Worm (Caenorhabditis elegans) whole organism, L2 larva: ENCODE results near the gene phf-30.

Experiments
- C34F6.9 ChIP-seq: fragments of 150-350 bp; optimal IDR thresholded peaks from 2 replicates; lab custom pipeline; 2014; ENCODE audit warnings: missing biosample characterization, missing genetic modification characterization
- F13H6.1 ChIP-seq: sonication (generic microtip); optimal IDR thresholded peaks from 2 replicates; lab custom pipeline; 2016; ENCODE audit warnings: missing genetic modification characterization, missing compliant biosample characterization
- R02D3.7 ChIP-seq: fragments of 150-350 bp; optimal IDR thresholded peaks from 2 replicates; lab custom pipeline; 2014; ENCODE audit warnings: missing biosample characterization, missing genetic modification characterization
- Y55F3AM.14 ChIP-seq: fragments of 200-800 bp; sonication (Bioruptor generic); optimal IDR thresholded peaks from 2 replicates; lab custom pipeline; 2018; ENCODE audit warnings: mild to moderate bottlenecking, missing genetic modification characterization, missing compliant biosample characterization
- ZK546.5 ChIP-seq: sonication (generic microtip); optimal IDR thresholded peaks from 2 replicates; lab custom pipeline; 2017; ENCODE audit warnings: missing biosample characterization, missing genetic modification characterization
- alr-1 ChIP-seq: fragments of 150-350 bp; optimal IDR thresholded peaks from 2 replicates; lab custom pipeline; 2014; ENCODE audit warnings: missing biosample characterization, missing genetic modification characterization
- aly-2 ChIP-seq: fragments of 150-350 bp; optimal IDR thresholded peaks from 2 replicates; lab custom pipeline; 2014; ENCODE audit warnings: missing biosample characterization, missing genetic modification characterization
- ama-1 ChIP-seq: fragments of 150-350 bp; optimal IDR thresholded peaks from 2 replicates; lab custom pipeline; 2018; ENCODE audit warnings: inconsistent platforms
- blmp-1 ChIP-seq: sonication (generic microtip); optimal IDR thresholded peaks from 2 replicates; lab custom pipeline; 2017; ENCODE audit warnings: missing genetic modification characterization, mild to moderate bottlenecking, missing compliant biosample characterization, antibody characterized with exemption, moderate library complexity; ENCODE audit not compliant: insufficient read depth
- ceh-16 ChIP-seq: fragments of 150-350 bp; optimal IDR thresholded peaks from 2 replicates; lab custom pipeline; 2014; ENCODE audit warnings: missing biosample characterization, missing genetic modification characterization
- ceh-82 ChIP-seq: fragments of 150-350 bp; optimal IDR thresholded peaks from 2 replicates; lab custom pipeline; 2014; ENCODE audit warnings: missing biosample characterization, missing genetic modification characterization
- crh-2 ChIP-seq: sonication (generic microtip); optimal IDR thresholded peaks from 2 replicates; lab custom pipeline; 2017; ENCODE audit warnings: missing biosample characterization, missing genetic modification characterization
- dmd-4 ChIP-seq: sonication (generic microtip); optimal IDR thresholded peaks from 2 replicates; lab custom pipeline; 2017; ENCODE audit warnings: missing biosample characterization, missing genetic modification characterization
- egl-27 ChIP-seq: sonication (generic microtip); optimal IDR thresholded peaks from 3 replicates; lab custom pipeline; 2017; ENCODE audit warnings: missing biosample characterization, missing genetic modification reagents, missing genetic modification characterization
- elt-1 ChIP-seq: fragments of 150-350 bp; optimal IDR thresholded peaks from 2 replicates; lab custom pipeline; 2014; ENCODE audit warnings: missing biosample characterization, missing genetic modification characterization
- elt-3 ChIP-seq: sonication (generic microtip); optimal IDR thresholded peaks from 2 replicates; lab custom pipeline; 2017; ENCODE audit warnings: missing biosample characterization, missing genetic modification characterization
- fos-1 ChIP-seq: fragments of 150-350 bp; optimal IDR thresholded peaks from 2 replicates; lab custom pipeline; 2014; ENCODE audit warnings: missing biosample characterization, missing genetic modification characterization
- gmeb-1 ChIP-seq: fragments of 150-350 bp; optimal IDR thresholded peaks from 2 replicates; lab custom pipeline; 2014; ENCODE audit warnings: missing biosample characterization, missing genetic modification characterization
- lin-11 ChIP-seq: fragments of 150-350 bp; sonication (generic microtip); optimal IDR thresholded peaks from 2 replicates; lab custom pipeline; 2014; ENCODE audit warnings: missing biosample characterization, missing genetic modification characterization, inconsistent platforms, mixed read lengths
- lin-13 ChIP-seq: fragments of 150-350 bp; optimal IDR thresholded peaks from 2 replicates; lab custom pipeline; 2014; ENCODE audit warnings: missing biosample characterization, missing genetic modification reagents, missing genetic modification characterization
- lin-39 ChIP-seq: fragments of 150-350 bp; optimal IDR thresholded peaks from 2 replicates; lab custom pipeline; 2014; ENCODE audit warnings: missing biosample characterization, missing genetic modification reagents, missing genetic modification characterization
- lsy-2 ChIP-seq, 2 experiments: fragments of 150-350 bp in 1 of 2; sonication (generic microtip) in 1 of 2; optimal IDR thresholded peaks; 2 replicates each; lab custom pipeline; 2014 to 2017; ENCODE audit warnings: missing biosample characterization in 2 of 2, missing genetic modification characterization in 2 of 2
- mab-5 ChIP-seq: fragments of 150-350 bp; optimal IDR thresholded peaks from 2 replicates; lab custom pipeline; 2014; ENCODE audit warnings: missing biosample characterization, missing genetic modification characterization
- mbf-1 ChIP-seq: sonication (generic microtip); optimal IDR thresholded peaks from 2 replicates; lab custom pipeline; 2017; ENCODE audit warnings: missing biosample characterization, missing genetic modification characterization
- mdl-1 ChIP-seq, 2 experiments: fragments of 150-350 bp in 1 of 2; sonication (generic microtip) in 1 of 2; optimal IDR thresholded peaks; 2 replicates each; lab custom pipeline; 2017; ENCODE audit warnings: missing biosample characterization in 2 of 2, missing genetic modification characterization in 2 of 2
- nhr-10 ChIP-seq: sonication (generic microtip); optimal IDR thresholded peaks from 2 replicates; lab custom pipeline; 2017; ENCODE audit warnings: missing biosample characterization, missing genetic modification characterization
- nhr-11 ChIP-seq: fragments of 150-350 bp; optimal IDR thresholded peaks from 2 replicates; lab custom pipeline; 2014; ENCODE audit warnings: missing biosample characterization, missing genetic modification characterization
- nhr-12 ChIP-seq: fragments of 150-350 bp; optimal IDR thresholded peaks from 2 replicates; lab custom pipeline; 2014; ENCODE audit warnings: missing biosample characterization, missing genetic modification characterization
- nhr-129 ChIP-seq: fragments of 150-350 bp; optimal IDR thresholded peaks from 2 replicates; lab custom pipeline; 2014; ENCODE audit warnings: missing biosample characterization, missing genetic modification characterization
- nhr-21 ChIP-seq: fragments of 150-350 bp; optimal IDR thresholded peaks from 2 replicates; lab custom pipeline; 2014; ENCODE audit warnings: missing biosample characterization, missing genetic modification characterization
- nhr-23 ChIP-seq: fragments of 150-350 bp; optimal IDR thresholded peaks from 2 replicates; lab custom pipeline; 2014; ENCODE audit warnings: missing biosample characterization, missing genetic modification reagents, missing genetic modification characterization
- nhr-237 ChIP-seq: fragments of 150-350 bp; optimal IDR thresholded peaks from 2 replicates; lab custom pipeline; 2014; ENCODE audit warnings: missing biosample characterization, missing genetic modification characterization
- nhr-25 ChIP-seq: fragments of 150-350 bp; sonication (generic microtip); optimal IDR thresholded peaks from 3 replicates; lab custom pipeline; 2014; ENCODE audit warnings: missing biosample characterization, missing genetic modification characterization
- nhr-6 ChIP-seq: fragments of 150-350 bp; optimal IDR thresholded peaks from 2 replicates; lab custom pipeline; 2014; ENCODE audit warnings: missing biosample characterization, missing genetic modification characterization
- nhr-77 ChIP-seq: fragments of 150-350 bp; optimal IDR thresholded peaks from 2 replicates; lab custom pipeline; 2014; ENCODE audit warnings: missing biosample characterization, missing genetic modification characterization
- peb-1 ChIP-seq: fragments of 150-350 bp; optimal IDR thresholded peaks from 2 replicates; lab custom pipeline; 2014; ENCODE audit warnings: missing biosample characterization, missing genetic modification characterization
- sem-4 ChIP-seq: fragments of 150-350 bp; optimal IDR thresholded peaks from 2 replicates; lab custom pipeline; 2014; ENCODE audit warnings: missing biosample characterization, missing genetic modification reagents, missing genetic modification characterization
- skn-1 ChIP-seq: sonication (generic microtip); optimal IDR thresholded peaks from 2 replicates; lab custom pipeline; 2017; ENCODE audit warnings: missing biosample characterization, missing genetic modification characterization
- sma-3 ChIP-seq: sonication (generic microtip); optimal IDR thresholded peaks from 2 replicates; lab custom pipeline; 2016; ENCODE audit warnings: missing genetic modification reagents, missing genetic modification characterization, missing compliant biosample characterization
- sma-9 ChIP-seq, 2 experiments: fragments of 150-350 bp in 1 of 2; sonication (generic microtip) in 1 of 2; optimal IDR thresholded peaks; 2 replicates each; lab custom pipeline; 2014 to 2016; ENCODE audit warnings: missing genetic modification characterization in 2 of 2, mild to moderate bottlenecking in 1 of 2, missing biosample characterization in 1 of 2, missing compliant biosample characterization in 1 of 2, missing genetic modification reagents in 1 of 2, moderate library complexity in 1 of 2
- snpc-4 ChIP-seq: fragments of 150-350 bp; optimal IDR thresholded peaks from 2 replicates; lab custom pipeline; 2014; ENCODE audit warnings: missing biosample characterization, missing genetic modification characterization
- unc-39 ChIP-seq: fragments of 150-350 bp; optimal IDR thresholded peaks from 2 replicates; lab custom pipeline; 2014; ENCODE audit warnings: missing biosample characterization, missing genetic modification characterization
- unc-55 ChIP-seq: fragments of 150-350 bp; sonication (generic microtip); optimal IDR thresholded peaks from 3 replicates; lab custom pipeline; 2014; ENCODE audit warnings: missing biosample characterization, missing genetic modification reagents, missing genetic modification characterization
- unc-62 ChIP-seq: fragments of 150-350 bp; optimal IDR thresholded peaks from 2 replicates; lab custom pipeline; 2014; ENCODE audit warnings: missing biosample characterization, missing genetic modification reagents, missing genetic modification characterization
- zag-1 ChIP-seq: fragments of 150-350 bp; optimal IDR thresholded peaks from 2 replicates; lab custom pipeline; 2014; ENCODE audit warnings: missing biosample characterization, missing genetic modification characterization
- ztf-1 ChIP-seq: fragments of 200-800 bp; sonication (Bioruptor generic); conservative IDR thresholded peaks from 2 replicates; pipeline ENCODE4 v1.3.6; 2022; ENCODE audit warnings: missing genetic modification characterization, missing compliant biosample characterization
- ztf-11 ChIP-seq: sonication (generic microtip); optimal IDR thresholded peaks from 2 replicates; lab custom pipeline; 2017; ENCODE audit warnings: missing biosample characterization, missing genetic modification characterization
- ztf-4 ChIP-seq: fragments of 150-350 bp; optimal IDR thresholded peaks from 2 replicates; lab custom pipeline; 2014; ENCODE audit warnings: missing biosample characterization, missing genetic modification characterization

phf-30 gene

ce11 chrV:8460306-8460705 lies 8.5 kb upstream of the phf-30 start, which contains the start of gene T23B12.6:
Gene T23B12.6 (minus strand): TSS chrV:8460419.
- no peak for TF ChIP-seq peb-1
- TF ChIP-seq egl-27 (tag; lab: Kevin White, UChicago) = no peak
- no peak for TF ChIP-seq R02D3.7 (tag; lab: Kevin White, UChicago)
- TF ChIP-seq mab-5 = no peak
- TF ChIP-seq mbf-1 (tag; lab: Kevin White, UChicago) = no peak
- no peak for TF ChIP-seq ceh-82 (tag; lab: Kevin White, UChicago)
- no peak for TF ChIP-seq unc-62 (GFP tag; lab: Kevin White, UChicago)
- TF ChIP-seq nhr-21 (tag; lab: Kevin White, UChicago) = no peak

- TF ChIP-seq gmeb-1 (tag; lab: Kevin White, UChicago) = no peak
- TF ChIP-seq nhr-10 (tag; lab: Kevin White, UChicago) = no peak
- TF ChIP-seq blmp-1 = no peak
- no peak for TF ChIP-seq ceh-82 (tag; lab: Kevin White, UChicago)
- peak; percentile 30 for TF ChIP-seq sem-4 (tag; lab: Kevin White, UChicago)
- peak in 1 of 2 experiments; percentile 27 for TF ChIP-seq lsy-2 (tag; optimal IDR thresholded peaks at IDR 0.05; lab: Kevin White, UChicago)
- TF ChIP-seq R02D3.7 (tag; lab: Kevin White, UChicago) = no peak
- TF ChIP-seq fos-1 (tag; lab: Kevin White, UChicago) = no peak
- TF ChIP-seq nhr-23 (tag; lab: Kevin White, UChicago) = no peak
- TF ChIP-seq ztf-11 = no peak
- TF ChIP-seq sma-3 (GFP tag; lab: Kevin White, UChicago) = no peak
- TF ChIP-seq sma-9 (GFP tag; optimal IDR thresholded peaks at IDR 0.05; lab: Kevin White, UChicago) = no peak
- TF ChIP-seq sma-9 (tag; optimal IDR thresholded peaks at IDR 0.05; lab: Kevin White, UChicago) = no peak
- no peak for TF ChIP-seq ceh-16 (tag; lab: Kevin White, UChicago)
- no peak for TF ChIP-seq elt-3 (tag; lab: Kevin White, UChicago)
- TF ChIP-seq crh-2 = no peak
- TF ChIP-seq mdl-1 (tag; optimal IDR thresholded peaks at IDR 0.05; lab: Kevin White, UChicago) = no peak
- no peak for TF ChIP-seq nhr-25 (tag; lab: Kevin White, UChicago)
- TF ChIP-seq zag-1 (tag; lab: Kevin White, UChicago) = no peak
- TF ChIP-seq nhr-237 (tag; lab: Kevin White, UChicago) = no peak
- no peak for TF ChIP-seq elt-1
- TF ChIP-seq mab-5 = no peak
- TF ChIP-seq skn-1 (tag; lab: Kevin White, UChicago) = no peak
- no peak for TF ChIP-seq lin-39 (tag; lab: Kevin White, UChicago)
- TF ChIP-seq nhr-12 = no peak
- no peak for TF ChIP-seq nhr-11 (tag; lab: Kevin White, UChicago)
- no peak for TF ChIP-seq dmd-4 (tag; lab: Kevin White, UChicago)
- TF ChIP-seq lin-11 = no peak
- TF ChIP-seq mbf-1 (tag; lab: Kevin White, UChicago) = no peak
- no peak for TF ChIP-seq F13H6.1 (tag; lab: Kevin White, UChicago)
- no peak for TF ChIP-seq aly-2 (tag; lab: Kevin White, UChicago)
- TF ChIP-seq C34F6.9 (tag; lab: Kevin White, UChicago) = peak; percentile 42
- no peak for TF ChIP-seq alr-1 (tag; lab: Kevin White, UChicago)
- no peak for TF ChIP-seq ama-1
- no peak for TF ChIP-seq unc-62 (GFP tag; lab: Kevin White, UChicago)
- no peak for TF ChIP-seq ztf-4 (tag; lab: Kevin White, UChicago)
- no peak for TF ChIP-seq snpc-4
- peak; percentile 7 for TF ChIP-seq nhr-129 (tag; lab: Kevin White, UChicago)
- no peak for TF ChIP-seq nhr-21 (tag; lab: Kevin White, UChicago)
- no peak for TF ChIP-seq peb-1
- TF ChIP-seq Y55F3AM.14 (GFP tag; lab: Kevin White, UChicago) = no peak
- TF ChIP-seq ztf-1 (GFP tag; lab: Robert Waterston, UW) = no peak
- TF ChIP-seq nhr-6 (tag; lab: Kevin White, UChicago) = no peak
- no peak for TF ChIP-seq egl-27 (tag; lab: Kevin White, UChicago)
- TF ChIP-seq unc-39 (tag; lab: Kevin White, UChicago) = no peak
- no peak for TF ChIP-seq nhr-77 (tag; lab: Kevin White, UChicago)
- TF ChIP-seq ZK546.5 (tag; lab: Kevin White, UChicago) = no peak
- peak; percentile 30 for TF ChIP-seq lin-13 (GFP tag; lab: Kevin White, UChicago)
- TF ChIP-seq unc-55 (GFP tag; lab: Kevin White, UChicago) = peak; percentile 46
Observed at ce11 chrV:8460800-8461199, 8.0 kb upstream of the phf-30 start.
